Fruit fly (Drosophila melanogaster) whole organism, embryonic: ENCODE results near the gene dUTPase.

Experiments
- Abd-B ChIP-seq: fragments of 200-800 bp; sonication (Bioruptor generic); optimal IDR thresholded peaks from 2 replicates; lab custom pipeline; 2018; ENCODE audit warnings: missing biosample characterization, mild to moderate bottlenecking, missing genetic modification characterization, moderate library complexity
- Atf6 ChIP-seq: fragments of 200-800 bp; sonication (Bioruptor generic); IDR thresholded peaks from 2 replicates; pipeline ENCODE4 v1.3.6; 2022; ENCODE audit warnings: missing biosample characterization, missing genetic modification characterization
- CG1024 ChIP-seq: fragments of 200-800 bp; sonication (Bioruptor generic); IDR thresholded peaks from 2 replicates; pipeline ENCODE4 v1.3.6; 2022; ENCODE audit warnings: missing biosample characterization, missing genetic modification characterization
- CG11560 ChIP-seq: fragments of 200-800 bp; sonication (Bioruptor generic); IDR thresholded peaks from 3 replicates; pipeline ENCODE4 v1.3.6; 2022; ENCODE audit warnings: missing biosample characterization, missing genetic modification characterization
- CG12155 ChIP-seq: fragments of 200-800 bp; sonication (Bioruptor generic); optimal IDR thresholded peaks from 3 replicates; lab custom pipeline; 2016; ENCODE audit warnings: missing biosample characterization, missing genetic modification characterization
- CG12391 ChIP-seq: fragments of 200-800 bp; sonication (Bioruptor generic); optimal IDR thresholded peaks from 3 replicates; lab custom pipeline; 2018; ENCODE audit warnings: missing biosample characterization, mild to moderate bottlenecking, missing genetic modification characterization, moderate library complexity
- CG13624 ChIP-seq: fragments of 200-800 bp; sonication (Bioruptor generic); optimal IDR thresholded peaks from 2 replicates; lab custom pipeline; 2016; ENCODE audit warnings: missing biosample characterization, missing genetic modification characterization
- CG1602 ChIP-seq: fragments of 200-800 bp; sonication (Bioruptor generic); optimal IDR thresholded peaks from 3 replicates; lab custom pipeline; 2016; ENCODE audit warnings: missing biosample characterization, missing genetic modification characterization
- CG17829 ChIP-seq: fragments of 200-800 bp; optimal IDR thresholded peaks from 2 replicates; lab custom pipeline; 2019; ENCODE audit warnings: missing biosample characterization, mild to moderate bottlenecking, missing genetic modification characterization, moderate library complexity
- CG1792 ChIP-seq: fragments of 200-800 bp; sonication (Bioruptor generic); optimal IDR thresholded peaks from 2 replicates; lab custom pipeline; 2016; ENCODE audit warnings: missing biosample characterization, missing genetic modification characterization
- CG18262 ChIP-seq: fragments of 200-800 bp; optimal IDR thresholded peaks from 3 replicates; lab custom pipeline; 2019; ENCODE audit warnings: missing biosample characterization, mild to moderate bottlenecking, missing genetic modification characterization, moderate library complexity
- CG2199 ChIP-seq: fragments of 200-800 bp; sonication (Bioruptor generic); IDR thresholded peaks from 3 replicates; pipeline ENCODE4 v1.3.6; 2022; ENCODE audit warnings: missing biosample characterization, missing genetic modification characterization
- CG30020 ChIP-seq: fragments of 200-800 bp; optimal IDR thresholded peaks from 2 replicates; lab custom pipeline; 2019; ENCODE audit warnings: missing biosample characterization, mild to moderate bottlenecking, missing genetic modification characterization, moderate library complexity
- CG31388 ChIP-seq: fragments of 200-800 bp; sonication (Bioruptor generic); optimal IDR thresholded peaks from 2 replicates; lab custom pipeline; 2016; ENCODE audit warnings: missing biosample characterization, missing genetic modification characterization
- CG6254 ChIP-seq: fragments of 200-800 bp; sonication (Bioruptor generic); optimal IDR thresholded peaks from 3 replicates; lab custom pipeline; 2017; ENCODE audit warnings: mild to moderate bottlenecking, missing biosample characterization, missing genetic modification reagents, missing genetic modification characterization
- CG6854 ChIP-seq: fragments of 200-800 bp; sonication (Bioruptor generic); optimal IDR thresholded peaks from 3 replicates; lab custom pipeline; 2017; ENCODE audit warnings: missing biosample characterization, mild to moderate bottlenecking, missing genetic modification characterization
- CG8359 ChIP-seq: fragments of 200-800 bp; sonication (Bioruptor generic); optimal IDR thresholded peaks from 2 replicates; lab custom pipeline; 2017; ENCODE audit warnings: missing biosample characterization, mild to moderate bottlenecking, missing genetic modification characterization, borderline replicate concordance
- CG8765 ChIP-seq: fragments of 200-800 bp; sonication (Bioruptor generic); IDR thresholded peaks from 2 replicates; pipeline ENCODE4 v1.3.6; 2022; ENCODE audit warnings: missing biosample characterization, missing genetic modification characterization
- CG9797 ChIP-seq: fragments of 200-800 bp; sonication (Bioruptor generic); optimal IDR thresholded peaks from 3 replicates; lab custom pipeline; 2018; ENCODE audit warnings: missing biosample characterization, mild to moderate bottlenecking, missing genetic modification characterization
- CkIIα-i1 ChIP-seq: fragments of 200-800 bp; sonication (Bioruptor generic); IDR thresholded peaks from 2 replicates; pipeline ENCODE4 v1.3.6; 2022; ENCODE audit warnings: missing biosample characterization, missing genetic modification characterization
- CrebB ChIP-seq: fragments of 200-800 bp; sonication (Bioruptor generic); optimal IDR thresholded peaks from 3 replicates; lab custom pipeline; 2018; ENCODE audit warnings: missing biosample characterization, mild to moderate bottlenecking, missing genetic modification characterization
- Dll ChIP-seq: fragments of 200-800 bp; sonication (Bioruptor generic); IDR thresholded peaks from 4 replicates; pipeline ENCODE4 v1.3.6; 2022; ENCODE audit warnings: missing biosample characterization, missing genetic modification characterization; ENCODE audit not compliant: partially characterized antibody
- E2f2 ChIP-seq: fragments of 200-800 bp; sonication (Bioruptor generic); IDR thresholded peaks from 2 replicates; pipeline ENCODE4 v1.3.6; 2022; ENCODE audit warnings: missing biosample characterization, missing genetic modification characterization
- H2.0 ChIP-seq: fragments of 200-800 bp; sonication (Bioruptor generic); IDR thresholded peaks from 2 replicates; pipeline ENCODE4 v1.3.6; 2022; ENCODE audit warnings: missing biosample characterization, missing genetic modification characterization
- Hand ChIP-seq: fragments of 200-800 bp; sonication (Bioruptor generic); optimal IDR thresholded peaks from 2 replicates; lab custom pipeline; 2017; ENCODE audit warnings: mild to moderate bottlenecking, missing biosample characterization, missing genetic modification reagents, missing genetic modification characterization
- Hmx ChIP-seq: fragments of 200-800 bp; sonication (Bioruptor generic); optimal IDR thresholded peaks from 2 replicates; lab custom pipeline; 2016; ENCODE audit warnings: missing biosample characterization, missing genetic modification characterization
- Mes4 ChIP-seq: fragments of 200-800 bp; sonication (Bioruptor generic); optimal IDR thresholded peaks from 2 replicates; lab custom pipeline; 2016; ENCODE audit warnings: missing biosample characterization, missing genetic modification characterization
- Nf-YA ChIP-seq: fragments of 200-800 bp; sonication (Bioruptor generic); IDR thresholded peaks from 2 replicates; pipeline ENCODE4 v1.3.6; 2022; ENCODE audit warnings: missing biosample characterization, missing genetic modification characterization
- Oaz ChIP-seq: fragments of 200-800 bp; sonication (Bioruptor generic); IDR thresholded peaks from 2 replicates; pipeline ENCODE4 v1.3.6; 2022; ENCODE audit warnings: missing biosample characterization, missing genetic modification characterization
- Rfx ChIP-seq: fragments of 200-800 bp; sonication (Bioruptor generic); IDR thresholded peaks from 2 replicates; pipeline ENCODE4 v1.3.6; 2022; ENCODE audit warnings: missing biosample characterization, missing genetic modification characterization
- Side ChIP-seq: fragments of 200-800 bp; sonication (Bioruptor generic); optimal IDR thresholded peaks from 2 replicates; lab custom pipeline; 2016; ENCODE audit warnings: missing biosample characterization, missing genetic modification characterization
- Sin3A ChIP-seq: fragments of >200 bp; optimal IDR thresholded peaks from 2 replicates; lab custom pipeline; 2018
- Sry-β ChIP-seq: fragments of 200-800 bp; sonication (Bioruptor generic); optimal IDR thresholded peaks from 2 replicates; lab custom pipeline; 2018; ENCODE audit warnings: missing biosample characterization, mild to moderate bottlenecking, missing genetic modification characterization, moderate library complexity
- ato ChIP-seq: fragments of 200-800 bp; sonication (Bioruptor generic); IDR thresholded peaks from 2 replicates; pipeline ENCODE4 v1.3.6; 2022; ENCODE audit warnings: missing biosample characterization, missing genetic modification characterization; ENCODE audit not compliant: partially characterized antibody
- cad ChIP-seq: fragments of >200 bp; optimal IDR thresholded peaks from 2 replicates; lab custom pipeline; 2017; ENCODE audit warnings: missing biosample characterization, missing genetic modification characterization
- chif ChIP-seq, 2 experiments: fragments of 200-800 bp; sonication (Bioruptor generic); optimal IDR thresholded peaks; 3 replicates each; lab custom pipeline; 2016; ENCODE audit warnings: missing biosample characterization in 2 of 2, missing genetic modification characterization in 2 of 2
- ci ChIP-seq: fragments of 200-800 bp; sonication (Bioruptor generic); IDR thresholded peaks from 3 replicates; pipeline ENCODE4 v1.3.6; 2022; ENCODE audit warnings: missing biosample characterization, missing genetic modification characterization
- dmrt11E ChIP-seq: fragments of 200-800 bp; sonication (Bioruptor generic); optimal IDR thresholded peaks from 3 replicates; lab custom pipeline; 2018; ENCODE audit warnings: missing biosample characterization, mild to moderate bottlenecking, missing genetic modification characterization, moderate library complexity
- en ChIP-seq: fragments of 200-800 bp; sonication (Bioruptor generic); optimal IDR thresholded peaks from 2 replicates; lab custom pipeline; 2016; ENCODE audit warnings: missing biosample characterization, missing genetic modification characterization
- gfzf ChIP-seq: fragments of 200-800 bp; sonication (Bioruptor generic); optimal IDR thresholded peaks from 2 replicates; lab custom pipeline; 2016; ENCODE audit warnings: missing biosample characterization, mild to moderate bottlenecking, missing genetic modification characterization, moderate library complexity
- nau ChIP-seq: fragments of 200-800 bp; sonication (Bioruptor generic); optimal IDR thresholded peaks from 3 replicates; lab custom pipeline; 2017; ENCODE audit warnings: missing biosample characterization, mild to moderate bottlenecking, missing genetic modification characterization, missing genetic modification reagents
- pfk ChIP-seq: fragments of 200-800 bp; sonication (Bioruptor generic); optimal IDR thresholded peaks from 2 replicates; lab custom pipeline; 2018; ENCODE audit warnings: missing biosample characterization, mild to moderate bottlenecking, missing genetic modification characterization, moderate library complexity
- pzg ChIP-seq: fragments of 200-800 bp; sonication (Bioruptor generic); optimal IDR thresholded peaks from 3 replicates; lab custom pipeline; 2018; ENCODE audit warnings: missing biosample characterization, mild to moderate bottlenecking, missing genetic modification characterization, moderate library complexity
- ro ChIP-seq: fragments of 200-800 bp; sonication (Bioruptor generic); IDR thresholded peaks from 2 replicates; pipeline ENCODE4 v1.3.6; 2022; ENCODE audit warnings: missing biosample characterization, missing genetic modification characterization
- seq ChIP-seq: fragments of 200-800 bp; sonication (Bioruptor generic); IDR thresholded peaks from 2 replicates; pipeline ENCODE4 v1.3.6; 2022; ENCODE audit warnings: missing biosample characterization, missing genetic modification characterization
- slou ChIP-seq: fragments of 200-800 bp; sonication (Bioruptor generic); optimal IDR thresholded peaks from 3 replicates; lab custom pipeline; 2016; ENCODE audit warnings: missing biosample characterization, missing genetic modification characterization
- slp2 ChIP-seq: fragments of 200-800 bp; sonication (Bioruptor generic); optimal IDR thresholded peaks from 2 replicates; lab custom pipeline; 2016; ENCODE audit warnings: missing biosample characterization, missing genetic modification characterization
- stc ChIP-seq: fragments of 200-800 bp; sonication (Bioruptor generic); IDR thresholded peaks from 2 replicates; pipeline ENCODE4 v1.3.6; 2022; ENCODE audit warnings: missing biosample characterization, missing genetic modification characterization
- tna ChIP-seq: fragments of 200-800 bp; sonication (Bioruptor generic); IDR thresholded peaks from 2 replicates; pipeline ENCODE4 v1.3.6; 2022; ENCODE audit warnings: missing biosample characterization, missing genetic modification characterization; ENCODE audit not compliant: partially characterized antibody
- vvl ChIP-seq: fragments of 200-800 bp; sonication (Bioruptor generic); IDR thresholded peaks from 2 replicates; pipeline ENCODE4 v1.3.6; 2022; ENCODE audit warnings: missing biosample characterization, missing genetic modification characterization

Gene dUTPase

DNA sequence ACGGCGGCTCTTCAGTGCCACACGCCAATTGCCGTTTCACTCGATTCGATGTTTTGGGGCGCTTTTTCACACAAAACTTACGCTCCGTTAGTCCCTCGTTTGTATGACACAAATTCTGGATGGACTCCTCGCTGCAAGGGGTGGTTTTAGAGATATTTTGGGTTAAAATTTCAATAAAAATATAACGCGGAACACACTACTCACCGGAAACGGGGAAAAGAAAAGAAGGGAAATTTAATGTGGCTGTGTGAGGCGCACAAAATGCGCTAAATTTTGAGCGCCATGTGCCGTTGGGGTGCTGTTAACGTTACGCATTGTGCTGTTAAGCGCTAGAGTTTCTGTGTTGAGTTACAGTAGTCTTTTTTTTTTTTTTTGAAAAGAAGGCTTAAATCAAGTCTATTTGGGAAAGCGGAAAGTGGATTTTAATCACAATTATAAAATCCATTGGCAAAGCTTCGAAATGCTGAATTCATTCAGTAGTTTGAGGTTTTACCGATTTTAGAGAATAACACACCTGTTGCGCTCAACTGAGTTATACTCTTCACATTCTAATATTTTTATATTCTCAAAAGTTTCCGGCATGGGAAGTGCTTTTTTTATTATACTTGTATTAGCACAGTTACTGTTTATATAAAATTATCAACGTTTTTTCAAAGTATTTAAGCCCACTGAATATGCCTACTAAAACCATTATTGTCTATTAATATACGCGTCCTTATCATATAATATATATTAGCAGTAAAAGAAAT is 7.0 kb upstream of the dUTPase start, which contains the start of gene RpL9 (continued):
- peak; percentile 30 for TF ChIP-seq Sin3A
- no peak for TF ChIP-seq Dll
- TF ChIP-seq CG9797 (GFP tag; lab: Kevin White, UChicago), result peak; percentile 57
- no peak for TF ChIP-seq Hmx (GFP tag; lab: Kevin White, UChicago)
- no peak for TF ChIP-seq Abd-B (GFP tag; lab: Kevin White, UChicago)
- peak; percentile 72 for TF ChIP-seq gfzf (GFP tag; lab: Kevin White, UChicago)
- TF ChIP-seq CG11560 (tag; lab: Robert Waterston, UW), result no peak
- peak; percentile 34 for TF ChIP-seq H2.0 (GFP tag; lab: Robert Waterston, UW)
- no peak for TF ChIP-seq CG1602 (GFP tag; lab: Kevin White, UChicago)
- TF ChIP-seq nau (GFP tag; lab: Kevin White, UChicago), result peak; percentile 84
- no peak for TF ChIP-seq CG31388 (GFP tag; lab: Kevin White, UChicago)
- no peak for TF ChIP-seq cad (GFP tag; lab: Kevin White, UChicago)
- TF ChIP-seq Mes4 (GFP tag; lab: Kevin White, UChicago), result peak; percentile 68
- peak; percentile 84 for TF ChIP-seq CG6854 (GFP tag; lab: Kevin White, UChicago)
- TF ChIP-seq CG18262 (tag; lab: Kevin White, UChicago), result peak; percentile 64
- no peak; the same call in 1 of the 2 replicates for TF ChIP-seq Rfx (GFP tag; lab: Robert Waterston, UW)
- peak; percentile 9 for TF ChIP-seq slou (GFP tag; lab: Kevin White, UChicago)
- TF ChIP-seq vvl (GFP tag; lab: Robert Waterston, UW), result no peak
- peak; percentile 63 for TF ChIP-seq CG8359 (GFP tag; lab: Kevin White, UChicago)
- no peak for TF ChIP-seq ro
- TF ChIP-seq Sry-β, result peak; percentile 38
- peak; percentile 68 for TF ChIP-seq CG13624 (GFP tag; lab: Kevin White, UChicago)
- TF ChIP-seq chif (GFP tag; optimal IDR thresholded peaks at IDR 0.05; lab: Kevin White, UChicago), result peak in 1 of 2 experiments; percentile 28
- 0 out of 2 replicates have a peak, but pooled peaks have one; percentile 39 for TF ChIP-seq CG1024 (GFP tag; lab: Robert Waterston, UW)
- TF ChIP-seq Atf6 (GFP tag; lab: Robert Waterston, UW), result peak; percentile 73
- peak; percentile 17 for TF ChIP-seq CG30020 (tag; lab: Kevin White, UChicago)
- no peak for TF ChIP-seq ato (GFP tag; lab: Robert Waterston, UW)
- TF ChIP-seq CG2199 (GFP tag; lab: Robert Waterston, UW), result 0 out of 3 replicates have a peak, but pooled peaks have one; percentile 54
- no peak for TF ChIP-seq CkIIα-i1 (GFP tag; lab: Robert Waterston, UW)
- no peak for TF ChIP-seq CG12155 (GFP tag; lab: Kevin White, UChicago)
- no peak for TF ChIP-seq CG12391 (tag; lab: Kevin White, UChicago)
- TF ChIP-seq Hand (GFP tag; lab: Kevin White, UChicago), result no peak
- TF ChIP-seq dmrt11E (tag; lab: Kevin White, UChicago), result peak; percentile 49
- TF ChIP-seq ci (GFP tag; lab: Robert Waterston, UW), result no peak
- TF ChIP-seq CG17829, result peak; percentile 58
- no peak for TF ChIP-seq CG8765
- TF ChIP-seq pfk (GFP tag; lab: Kevin White, UChicago), result peak; percentile 74
- peak; percentile 58 for TF ChIP-seq CG6254 (GFP tag; lab: Kevin White, UChicago)
- TF ChIP-seq tna (GFP tag; lab: Robert Waterston, UW), result no peak
- TF ChIP-seq slp2, result peak; percentile 48
- TF ChIP-seq pzg (GFP tag; lab: Kevin White, UChicago), result peak; percentile 51
- TF ChIP-seq Side (GFP tag; lab: Kevin White, UChicago), result peak; percentile 82
- TF ChIP-seq E2f2, result no peak; the same call in none of the 2 replicates
- TF ChIP-seq seq (GFP tag; lab: Robert Waterston, UW), result peak; percentile 57; the same call in 1 of the 2 replicates
- TF ChIP-seq CG1792 (GFP tag; lab: Kevin White, UChicago), result peak; percentile 45
- TF ChIP-seq Nf-YA (GFP tag; lab: Robert Waterston, UW), result peak; percentile 49; the same call in 1 of the 2 replicates
- peak; percentile 67 for TF ChIP-seq stc
- TF ChIP-seq en (GFP tag; lab: Kevin White, UChicago), result peak; percentile 68
- TF ChIP-seq CrebB (tag; lab: Kevin White, UChicago), result peak; percentile 84
- peak; percentile 64 for TF ChIP-seq Oaz (GFP tag; lab: Robert Waterston, UW)
